Worm (Caenorhabditis elegans): ENCODE data around the gene Y49E10.16.

DNA sequence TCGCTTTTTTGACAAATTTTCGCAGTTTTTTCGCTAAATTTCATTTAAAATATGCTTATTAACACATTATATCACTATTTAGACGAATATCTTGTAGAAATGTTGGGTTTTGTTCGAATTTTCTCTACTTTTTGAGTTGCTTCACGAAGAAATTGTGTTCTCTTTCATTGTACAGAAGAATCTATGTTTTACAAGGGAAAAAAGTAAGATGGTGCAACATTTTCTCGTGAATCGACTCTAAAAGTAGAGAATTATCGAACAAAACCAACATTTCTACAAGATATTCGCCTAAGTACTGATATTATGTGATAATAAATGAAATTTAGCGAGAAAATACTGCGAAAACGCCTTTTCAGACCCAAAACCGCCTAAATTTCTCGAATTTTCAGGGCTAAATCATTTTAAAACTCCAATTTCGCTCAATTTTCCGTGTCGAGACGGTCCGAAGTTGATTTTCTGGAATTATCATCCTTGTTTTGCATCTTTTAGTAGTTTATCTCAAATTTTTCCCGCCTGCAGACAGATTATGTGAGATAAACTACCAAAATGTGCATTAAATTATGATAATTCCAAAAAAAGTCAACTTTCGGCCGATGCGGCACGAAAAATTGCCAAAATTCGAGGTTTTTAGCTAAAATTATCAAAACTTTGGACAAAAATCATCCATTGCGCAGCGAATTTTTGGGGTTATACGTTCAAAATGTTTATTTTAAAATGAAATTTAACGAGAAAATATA lies 2.6 kb upstream of the Y49E10.16 start:
- TF ChIP-seq tbx-11 (GFP tag; IDR thresholded peaks at IDR 0.05) = no peak
- TF ChIP-seq hmbx-1 (tag; optimal IDR thresholded peaks at IDR 0.05) = no peak
